Fruit fly (Drosophila melanogaster): ENCODE measurements around the gene PH4alphaSG1.

The PH4alphaSG1 gene

DNA sequence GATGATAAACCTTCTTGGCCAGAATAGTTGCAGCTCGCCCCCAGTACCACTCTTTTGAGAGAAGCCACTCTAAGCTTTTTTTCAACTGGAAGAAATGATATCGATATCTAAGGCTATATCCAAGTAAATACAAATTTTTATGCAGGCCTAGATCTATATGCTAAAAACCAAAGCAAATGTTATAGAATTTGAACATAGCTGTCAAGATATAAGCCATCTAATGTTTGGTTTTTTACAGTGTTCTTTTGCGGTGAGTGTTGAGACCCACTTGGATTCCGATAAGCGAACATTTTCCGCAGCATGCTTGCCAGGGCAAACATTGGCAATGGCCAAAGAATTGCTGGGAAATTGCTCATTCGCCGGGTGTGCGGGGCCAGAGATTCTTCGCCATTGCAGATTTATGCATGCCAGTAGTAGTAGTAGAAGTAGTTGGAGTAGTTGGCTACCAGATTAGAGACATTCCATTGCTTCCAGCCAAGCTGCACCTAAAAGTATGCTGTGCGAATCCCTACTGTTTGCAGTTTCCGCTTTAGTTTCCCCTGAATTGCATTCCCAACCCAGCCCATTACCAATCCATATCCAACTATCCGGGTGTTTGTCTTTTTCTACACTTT lies 23.3 kb upstream of the PH4alphaSG1 start:
- TF ChIP-seq Sin3A (optimal IDR thresholded peaks at IDR 0.05): no peak
- TF ChIP-seq h (optimal IDR thresholded peaks at IDR 0.05): no peak
- no peak for TF ChIP-seq insv (optimal IDR thresholded peaks at IDR 0.05)
- TF ChIP-seq psq (optimal IDR thresholded peaks at IDR 0.05): no peak
- TF ChIP-seq ttk (optimal IDR thresholded peaks at IDR 0.05): no peak
- TF ChIP-seq Myc (optimal IDR thresholded peaks at IDR 0.05): no peak

DNA sequence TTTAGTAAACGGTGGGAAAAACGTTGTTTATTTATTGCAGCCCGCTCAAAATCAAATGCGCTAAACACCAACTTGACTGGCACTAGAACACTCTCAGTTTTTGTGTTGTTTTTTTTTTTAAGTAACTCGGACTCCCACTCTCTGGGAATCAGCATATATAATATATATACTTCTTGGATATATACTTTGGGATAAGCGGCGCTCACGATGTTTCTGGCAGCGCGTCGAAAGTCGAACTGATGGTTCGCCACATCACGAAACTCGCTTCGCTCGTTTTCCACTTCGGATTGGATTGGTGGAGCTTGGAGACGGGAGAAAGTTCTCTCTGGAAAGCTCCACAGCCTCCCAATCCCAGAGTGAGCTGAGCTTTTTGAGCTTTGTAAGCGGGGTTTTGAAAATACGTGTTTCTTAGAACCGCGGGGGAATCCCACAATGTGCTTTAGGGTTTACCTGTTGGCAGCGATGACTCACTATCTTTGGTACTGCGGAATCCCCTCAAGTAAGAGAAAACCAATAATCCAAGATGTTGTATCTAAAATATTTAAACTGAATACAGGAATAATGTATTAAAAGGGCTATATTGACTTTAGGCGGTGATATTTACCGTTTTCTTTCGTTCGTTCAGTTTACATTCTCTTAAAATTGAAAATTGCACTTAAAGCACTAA lies 21.5 kb upstream of the PH4alphaSG1 start, which contains the start of gene jdp:
jdp (minus strand) TSS at position 239 of the 667 bp plus-strand sequence.
- TF ChIP-seq Myc (optimal IDR thresholded peaks at IDR 0.05): no peak
- TF ChIP-seq ttk (optimal IDR thresholded peaks at IDR 0.05): no peak
- no peak for TF ChIP-seq h (optimal IDR thresholded peaks at IDR 0.05)
- no peak for TF ChIP-seq Sin3A (optimal IDR thresholded peaks at IDR 0.05)
- TF ChIP-seq insv (optimal IDR thresholded peaks at IDR 0.05): no peak
- TF ChIP-seq psq (optimal IDR thresholded peaks at IDR 0.05): no peak

DNA sequence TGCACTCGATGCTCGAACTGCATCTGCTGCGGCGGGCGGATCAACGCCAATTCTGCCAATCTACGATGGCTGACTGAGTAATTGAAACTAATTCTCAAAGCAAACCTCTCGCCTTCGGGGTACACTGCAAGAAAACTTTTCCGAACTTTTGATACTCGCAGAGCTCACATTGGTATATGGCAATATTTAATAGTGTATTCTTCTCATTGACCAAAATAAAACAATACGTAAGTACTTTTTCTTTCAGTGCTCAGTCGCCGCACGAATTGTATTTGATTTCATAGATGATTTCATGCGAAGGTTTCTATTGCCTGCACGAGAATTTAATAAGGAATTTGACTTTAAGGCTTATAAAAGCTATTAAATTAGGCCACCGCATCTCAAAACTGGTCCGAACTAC lies 20.2 kb upstream of the PH4alphaSG1 start:
- TF ChIP-seq insv (optimal IDR thresholded peaks at IDR 0.05) (no peak), Sin3A (optimal IDR thresholded peaks at IDR 0.05) (no peak), psq (optimal IDR thresholded peaks at IDR 0.05) (no peak)

DNA sequence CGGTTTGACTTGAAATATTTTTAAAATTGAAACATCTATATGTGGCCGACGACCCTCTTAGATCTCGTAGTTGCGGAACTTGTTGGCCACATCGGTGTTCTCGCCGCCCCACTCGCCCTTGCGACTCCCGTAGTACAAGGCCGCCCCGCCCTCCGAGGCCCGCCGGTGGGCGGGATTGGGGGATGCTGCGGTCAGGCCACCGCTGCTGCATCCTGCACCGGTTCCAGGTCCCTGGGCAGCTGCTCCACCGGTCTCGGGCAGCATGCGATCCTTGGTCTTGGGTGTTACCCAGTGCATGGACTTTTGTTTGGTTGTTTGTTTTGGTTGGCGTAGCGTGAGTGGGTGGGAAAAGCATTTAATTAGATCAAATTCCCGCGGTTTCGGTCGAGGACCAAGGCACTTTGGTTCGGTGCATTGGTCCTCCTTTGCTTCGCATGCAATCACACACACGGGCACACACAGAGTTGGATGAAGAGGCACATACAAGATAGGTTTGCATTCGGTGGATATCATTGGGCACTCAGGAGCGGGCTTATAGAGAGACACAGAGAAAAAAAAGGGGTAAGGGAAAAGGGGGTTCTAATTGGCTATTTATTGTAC lies 12.9 kb upstream of the PH4alphaSG1 start:
- TF ChIP-seq h (optimal IDR thresholded peaks at IDR 0.05) (no peak), ttk (optimal IDR thresholded peaks at IDR 0.05) (no peak), Myc (optimal IDR thresholded peaks at IDR 0.05) (no peak), Sin3A (optimal IDR thresholded peaks at IDR 0.05) (no peak), psq (optimal IDR thresholded peaks at IDR 0.05) (no peak), insv (optimal IDR thresholded peaks at IDR 0.05) (no peak)

DNA sequence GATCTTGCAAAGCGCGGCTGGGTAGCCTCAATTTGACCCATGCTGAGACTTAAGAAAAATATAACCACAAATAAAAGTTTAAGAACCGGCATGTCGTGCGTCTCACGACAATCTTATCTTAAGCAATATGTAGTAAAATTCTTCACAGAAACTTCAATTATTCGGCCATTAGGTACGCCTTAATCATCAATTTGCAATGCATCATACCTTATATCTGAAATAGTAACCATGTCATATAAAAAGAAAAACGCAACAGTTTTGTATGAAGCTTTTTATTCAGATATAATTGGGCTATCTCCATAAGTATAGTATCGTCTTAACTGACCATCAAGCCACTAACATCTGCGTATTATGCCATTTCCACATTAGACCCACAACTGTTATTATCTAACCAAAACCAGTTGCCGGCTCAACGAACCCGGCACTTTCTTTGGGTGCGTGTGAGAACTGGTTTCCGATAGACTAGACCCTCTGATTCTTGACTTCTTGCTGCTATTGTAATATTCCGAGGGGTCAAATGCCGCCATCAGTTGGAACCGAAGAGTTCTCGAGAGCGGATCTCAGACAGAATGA lies 8.9 kb upstream of the PH4alphaSG1 start, which contains the start of the genes CG31524 and CG9698:
CG31524 (minus strand) TSS at position 101 of the 573 bp plus-strand sequence.
CG9698 (plus strand) TSS at position 523 of the 573 bp plus-strand sequence.
- TF ChIP-seq psq (optimal IDR thresholded peaks at IDR 0.05): no peak
- no peak for TF ChIP-seq ttk (optimal IDR thresholded peaks at IDR 0.05)
- no peak for TF ChIP-seq h (optimal IDR thresholded peaks at IDR 0.05)

DNA sequence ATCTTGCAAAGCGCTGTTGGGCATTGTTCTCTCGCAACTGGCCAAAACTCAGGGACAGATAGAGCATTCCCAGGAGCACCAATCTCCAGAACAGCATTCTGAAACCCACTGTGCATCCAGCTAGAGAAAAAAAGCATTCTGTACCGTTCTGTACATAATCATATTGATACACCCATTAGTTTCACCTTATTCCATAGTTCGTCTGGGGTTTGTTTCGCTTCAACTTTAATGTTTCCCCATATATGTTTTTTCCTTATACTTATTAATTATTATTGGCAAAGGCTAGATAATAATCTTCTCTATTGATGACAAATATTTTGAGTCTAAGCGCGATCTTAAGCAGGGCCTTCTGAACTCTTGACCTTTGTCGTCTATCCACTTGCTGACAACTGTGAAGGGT lies 6.7 kb upstream of the PH4alphaSG1 start, which contains the start of gene PH4alphaNE2:
PH4alphaNE2 (minus strand) TSS at position 101 of the 400 bp plus-strand sequence.
- TF ChIP-seq Myc (optimal IDR thresholded peaks at IDR 0.05) (no peak), ttk (optimal IDR thresholded peaks at IDR 0.05) (no peak), psq (optimal IDR thresholded peaks at IDR 0.05) (no peak), h (optimal IDR thresholded peaks at IDR 0.05) (no peak), Sin3A (optimal IDR thresholded peaks at IDR 0.05) (no peak), insv (optimal IDR thresholded peaks at IDR 0.05) (no peak)

DNA sequence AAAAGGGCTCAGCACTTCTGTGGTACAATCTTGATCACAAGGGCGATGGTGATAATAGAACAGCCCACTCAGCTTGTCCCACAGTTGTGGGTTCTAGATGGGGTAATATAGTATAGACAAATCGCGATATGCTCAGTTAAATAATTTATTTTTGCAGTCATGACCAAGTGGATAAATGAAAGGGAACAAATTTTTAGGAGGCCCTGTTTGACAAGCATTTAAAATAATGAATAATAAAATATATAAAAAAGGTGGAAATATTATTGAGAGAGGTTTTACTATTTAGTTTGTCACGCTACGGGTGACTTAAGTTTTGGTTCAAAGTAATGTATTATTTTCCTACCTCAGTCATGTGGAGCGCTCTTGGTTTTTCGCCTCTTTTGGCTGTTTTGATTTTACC lies 2.3 kb upstream of the PH4alphaSG1 start, which contains the start of gene CG34041:
CG34041 (plus strand) TSS at position 301 of the 400 bp plus-strand sequence.
- no peak for TF ChIP-seq insv (optimal IDR thresholded peaks at IDR 0.05)
- TF ChIP-seq h (optimal IDR thresholded peaks at IDR 0.05): no peak
- no peak for TF ChIP-seq Myc (optimal IDR thresholded peaks at IDR 0.05)
- TF ChIP-seq psq (optimal IDR thresholded peaks at IDR 0.05): no peak
- no peak for TF ChIP-seq ttk (optimal IDR thresholded peaks at IDR 0.05)
- no peak for TF ChIP-seq Sin3A (optimal IDR thresholded peaks at IDR 0.05)

DNA sequence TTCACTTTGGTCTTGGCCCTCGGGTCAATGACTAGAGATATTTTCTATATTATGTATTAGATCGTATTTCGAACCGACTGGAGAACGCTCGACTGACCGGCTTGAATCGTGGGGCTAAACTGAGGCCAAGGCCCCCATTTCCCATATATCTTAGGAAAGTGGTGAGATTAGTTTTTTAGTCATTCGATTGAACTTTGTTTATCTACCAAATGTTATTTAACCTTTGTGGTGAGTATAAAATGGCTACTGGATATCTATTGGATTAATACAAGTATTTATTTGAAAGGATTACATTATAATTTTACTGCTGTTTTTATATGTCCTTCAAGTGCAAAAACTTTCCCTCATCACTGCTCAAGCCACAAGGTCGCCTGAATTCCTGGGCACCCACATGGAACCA lies 2.1 kb downstream of the PH4alphaSG1 start, which contains the start of gene CG31371:
CG31371 (minus strand) TSS at position 101 of the 400 bp plus-strand sequence.
- TF ChIP-seq Myc (optimal IDR thresholded peaks at IDR 0.05) (no peak), Sin3A (optimal IDR thresholded peaks at IDR 0.05) (no peak), h (optimal IDR thresholded peaks at IDR 0.05) (no peak), insv (optimal IDR thresholded peaks at IDR 0.05) (no peak), ttk (optimal IDR thresholded peaks at IDR 0.05) (no peak), psq (optimal IDR thresholded peaks at IDR 0.05) (no peak)

DNA sequence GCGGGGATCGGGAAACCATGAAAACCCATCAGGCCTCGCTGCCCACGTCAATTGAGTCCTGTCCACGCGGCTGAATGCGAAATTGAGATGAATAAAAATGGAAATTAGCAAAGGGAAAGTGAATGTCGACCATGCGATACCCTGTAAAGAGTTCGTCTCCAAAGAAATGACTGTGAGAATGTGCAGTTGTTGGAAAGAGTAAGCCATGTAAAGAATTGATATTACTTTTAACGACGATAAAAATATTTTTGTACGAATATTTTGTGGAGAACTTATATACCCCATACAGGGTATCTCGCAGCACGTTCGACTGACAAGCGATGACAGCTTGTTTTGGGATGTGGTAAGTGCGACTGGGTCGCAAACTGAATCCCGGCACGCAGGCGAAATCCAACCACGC lies 4.3 kb downstream of the PH4alphaSG1 start:
- TF ChIP-seq ttk (optimal IDR thresholded peaks at IDR 0.05) (no peak), h (optimal IDR thresholded peaks at IDR 0.05) (no peak), Sin3A (optimal IDR thresholded peaks at IDR 0.05) (no peak), insv (optimal IDR thresholded peaks at IDR 0.05) (no peak), Myc (optimal IDR thresholded peaks at IDR 0.05) (no peak), psq (optimal IDR thresholded peaks at IDR 0.05) (no peak)

DNA sequence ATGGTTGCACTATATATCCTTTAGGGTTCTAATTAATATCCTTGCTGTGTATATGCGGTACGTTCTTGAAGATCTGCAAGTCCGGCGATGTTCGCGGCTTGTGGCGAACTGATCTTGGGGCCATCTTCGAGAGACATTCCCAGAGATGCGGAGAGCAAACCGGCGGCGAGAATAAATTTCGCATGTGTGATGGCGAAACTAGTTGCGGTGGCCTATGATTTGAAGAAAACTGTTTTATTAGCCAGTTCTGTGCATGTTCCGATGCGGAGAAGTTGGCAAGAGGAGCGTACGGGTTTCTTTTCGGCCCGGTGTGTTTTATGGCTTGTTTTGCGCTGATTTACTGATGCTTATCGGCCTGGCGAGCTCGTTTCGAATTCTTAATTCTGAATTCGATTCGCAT lies 5.2 kb downstream of the PH4alphaSG1 start, which contains the start of gene PH4alphaNE1:
PH4alphaNE1 (minus strand) TSS at position 101 of the 400 bp plus-strand sequence.
- TF ChIP-seq psq (optimal IDR thresholded peaks at IDR 0.05) (no peak), Myc (optimal IDR thresholded peaks at IDR 0.05) (no peak)

DNA sequence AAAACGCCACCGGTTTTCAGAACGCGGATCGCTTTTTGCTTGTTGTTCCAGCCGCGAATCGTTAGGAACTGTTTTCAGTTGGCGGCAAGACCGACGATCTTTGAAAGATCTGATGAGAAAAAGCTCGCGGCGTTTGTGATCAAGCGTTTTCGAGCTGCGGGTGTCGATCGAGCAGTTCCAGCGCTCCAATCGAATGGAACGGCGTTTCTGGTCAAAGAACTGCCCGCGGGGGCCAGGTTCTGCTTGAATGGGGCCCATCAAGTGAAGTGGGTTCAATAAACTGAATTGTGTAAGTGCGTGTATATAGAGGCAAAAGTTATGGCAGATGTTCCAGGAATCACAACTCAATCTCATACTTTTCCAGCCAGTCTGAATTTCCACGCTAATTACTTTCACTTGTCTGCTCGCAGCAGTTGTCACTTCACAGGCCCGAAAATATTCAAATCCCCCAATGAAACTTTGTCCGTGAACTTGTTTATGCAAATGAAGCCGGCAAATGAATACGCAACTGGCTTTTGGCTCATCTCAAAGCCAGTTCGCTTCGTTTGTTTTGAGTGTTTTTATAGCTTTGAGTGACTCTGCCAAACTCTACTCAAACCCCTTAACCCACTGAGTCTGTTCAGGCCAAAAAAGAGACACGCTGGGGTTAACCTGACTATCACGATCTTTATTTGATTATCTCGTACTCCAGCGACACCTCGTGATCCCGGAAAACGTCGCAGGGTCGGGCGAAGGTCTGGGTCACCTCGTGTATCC lies 9.2 kb downstream of the PH4alphaSG1 start, which contains the start of gene PH4alphaMP:
PH4alphaMP (minus strand) TSS at position 51 of the 756 bp plus-strand sequence.
- TF ChIP-seq insv (optimal IDR thresholded peaks at IDR 0.05) (no peak), Sin3A (optimal IDR thresholded peaks at IDR 0.05) (no peak), h (optimal IDR thresholded peaks at IDR 0.05) (no peak), Myc (optimal IDR thresholded peaks at IDR 0.05) (no peak), psq (optimal IDR thresholded peaks at IDR 0.05) (no peak), ttk (optimal IDR thresholded peaks at IDR 0.05) (no peak)

Data from Kc167 (cell line).